Worm (Caenorhabditis elegans): ENCODE data around the gene gldi-3.

Gene gldi-3

ce11 chrII:9273984-9274383 is 5.9 kb downstream of the gldi-3 start (continued):
- TF ChIP-seq F37B4.10 (GFP tag; IDR thresholded peaks at IDR 0.05) (0 out of 2 replicates have a peak, but pooled peaks have one; percentile 68), unc-130 (GFP tag; optimal IDR thresholded peaks at IDR 0.05) (no peak), sea-2 (GFP tag; IDR thresholded peaks at IDR 0.05) (no peak), snpc-4 (GFP tag; optimal IDR thresholded peaks at IDR 0.05) (no peak), snpc-4 (tag; optimal IDR thresholded peaks at IDR 0.05) (peak in 1 of 4 experiments; percentile 48), nhr-27 (tag; optimal IDR thresholded peaks at IDR 0.05) (no peak), nfyb-1 (GFP tag; IDR thresholded peaks at IDR 0.05) (peak; percentile 67; the same call in 1 of the 2 replicates), ztf-18 (tag; optimal IDR thresholded peaks at IDR 0.05) (peak; percentile 16), nhr-80 (tag; optimal IDR thresholded peaks at IDR 0.05) (peak; percentile 81), C06A6.2 (GFP tag; conservative IDR thresholded peaks at IDR 0.05) (0 out of 2 replicates have a peak, but pooled peaks have one; percentile 47), attf-3 (GFP tag; conservative IDR thresholded peaks at IDR 0.05) (0 out of 2 replicates have a peak, but pooled peaks have one; percentile 36), sdz-38 (tag; optimal IDR thresholded peaks at IDR 0.05) (no peak), Y53G8AR.9 (GFP tag; conservative IDR thresholded peaks at IDR 0.05) (0 out of 2 replicates have a peak, but pooled peaks have one; percentile 31), rpc-1 (optimal IDR thresholded peaks at IDR 0.05) (no peak), rpc-1 (tag; optimal IDR thresholded peaks at IDR 0.05) (no peak), ztf-22 (GFP tag; optimal IDR thresholded peaks at IDR 0.05) (peak; percentile 20), hmg-1.2 (GFP tag; IDR thresholded peaks at IDR 0.05) (peak; percentile 98), attf-5 (GFP tag; optimal IDR thresholded peaks at IDR 0.05) (peak; percentile 83), madf-10 (tag; optimal IDR thresholded peaks at IDR 0.05) (peak; percentile 49), bed-1 (GFP tag; IDR thresholded peaks at IDR 0.05) (no peak), cebp-1 (GFP tag; IDR thresholded peaks at IDR 0.05) (no peak), cebp-1 (tag; optimal IDR thresholded peaks at IDR 0.05) (peak; percentile 78), hrde-1 (tag; optimal IDR thresholded peaks at IDR 0.05; ENCODE audit: borderline replicate concordance) (no peak), ceh-58 (GFP tag; IDR thresholded peaks at IDR 0.05) (no peak), atf-7 (tag; optimal IDR thresholded peaks at IDR 0.05) (peak; percentile 34), ztf-25 (GFP tag; IDR thresholded peaks at IDR 0.05) (no peak), zim-3 (tag; optimal IDR thresholded peaks at IDR 0.05) (no peak), ceh-40 (GFP tag; IDR thresholded peaks at IDR 0.05) (no peak), lin-26 (GFP tag; IDR thresholded peaks at IDR 0.05) (peak; percentile 71), ztf-3 (GFP tag; optimal IDR thresholded peaks at IDR 0.05) (no peak), tbp1 (GFP tag; optimal IDR thresholded peaks at IDR 0.05) (peak; percentile 48), C17E4.6 (GFP tag; IDR thresholded peaks at IDR 0.05) (no peak), lin-35 (GFP tag; optimal IDR thresholded peaks at IDR 0.05) (peak in 1 of 3 experiments; percentile 65), lir-1 (GFP tag; conservative IDR thresholded peaks at IDR 0.05) (peak; percentile 51; the same call in 1 of the 2 replicates), F22D6.2 (tag; optimal IDR thresholded peaks at IDR 0.05) (peak; percentile 44), B0336.3 (GFP tag; IDR thresholded peaks at IDR 0.05) (peak; percentile 61; the same call in 1 of the 2 replicates), efl-1 (GFP tag; optimal IDR thresholded peaks at IDR 0.05) (no peak), aptf-2 (GFP tag; conservative IDR thresholded peaks at IDR 0.05) (no peak), D2030.7 (GFP tag; IDR thresholded peaks at IDR 0.05) (no peak), lsl-1 (GFP tag; optimal IDR thresholded peaks at IDR 0.05) (no peak), ceh-79 (tag; optimal IDR thresholded peaks at IDR 0.05) (no peak), mcd-1 (GFP tag; IDR thresholded peaks at IDR 0.05) (peak; percentile 59), pbrm-1 (GFP tag; IDR thresholded peaks at IDR 0.05) (peak; percentile 81), aptf-3 (GFP tag; IDR thresholded peaks at IDR 0.05) (no peak), Y79H2A.3 (GFP tag; conservative IDR thresholded peaks at IDR 0.05) (no peak), nhr-90 (tag; optimal IDR thresholded peaks at IDR 0.05) (peak; percentile 1), K12H6.12 (tag; optimal IDR thresholded peaks at IDR 0.05) (peak; percentile 61), F39B2.1 (GFP tag; IDR thresholded peaks at IDR 0.05) (no peak), egl-18 (GFP tag; IDR thresholded peaks at IDR 0.05) (peak; percentile 4; the same call in 1 of the 2 replicates), tlf-1 (GFP tag; optimal IDR thresholded peaks at IDR 0.05) (peak; percentile 40)
